Worm (Caenorhabditis elegans): ENCODE results near the gene ssp-36.

Gene ssp-36

ce11 chrIV:9778016-9778415 lies 11.9 kb upstream of the ssp-36 start, which contains the start of gene T13F2.6:
T13F2.6 (plus strand) TSS chrIV:9778321.
- 0 out of 2 replicates have a peak, but pooled peaks have one; percentile 54 for TF ChIP-seq ztf-25 (GFP tag; IDR thresholded peaks at IDR 0.05)
- TF ChIP-seq Y95B8A.8 (GFP tag; IDR thresholded peaks at IDR 0.05): peak; percentile 75
- TF ChIP-seq fkh-3 (tag; optimal IDR thresholded peaks at IDR 0.05): no peak
- no peak for TF ChIP-seq F37B4.10 (GFP tag; IDR thresholded peaks at IDR 0.05)
- TF ChIP-seq lsy-27 (tag; optimal IDR thresholded peaks at IDR 0.05; ENCODE audit: borderline replicate concordance, insufficient read depth): no peak
- TF ChIP-seq rcor-1 (GFP tag; IDR thresholded peaks at IDR 0.05): peak; percentile 88
- TF ChIP-seq nfyb-1 (GFP tag; IDR thresholded peaks at IDR 0.05): no peak
- TF ChIP-seq F55B11.4 (tag; optimal IDR thresholded peaks at IDR 0.05; ENCODE audit: borderline replicate concordance, insufficient read depth): no peak
- TF ChIP-seq ccch-3 (GFP tag; optimal IDR thresholded peaks at IDR 0.05): no peak
- TF ChIP-seq hlh-12 (tag; optimal IDR thresholded peaks at IDR 0.05): no peak
- TF ChIP-seq pbrm-1 (GFP tag; IDR thresholded peaks at IDR 0.05): peak; percentile 79
- TF ChIP-seq lsl-1 (GFP tag; optimal IDR thresholded peaks at IDR 0.05): peak; percentile 100
- TF ChIP-seq aptf-2 (GFP tag; conservative IDR thresholded peaks at IDR 0.05): no peak
- TF ChIP-seq hsf-1 (GFP tag; IDR thresholded peaks at IDR 0.05): peak; percentile 76
- peak; percentile 64; the same call in 1 of the 2 replicates for TF ChIP-seq hmg-1.2 (GFP tag; IDR thresholded peaks at IDR 0.05)
- TF ChIP-seq F22D6.2 (tag; optimal IDR thresholded peaks at IDR 0.05): no peak
- no peak for TF ChIP-seq ztf-28 (GFP tag; IDR thresholded peaks at IDR 0.05)
- TF ChIP-seq ekl-4 (GFP tag; IDR thresholded peaks at IDR 0.05): peak; percentile 86
- no peak for TF ChIP-seq cebp-1 (GFP tag; IDR thresholded peaks at IDR 0.05)
- no peak for TF ChIP-seq cebp-1 (tag; optimal IDR thresholded peaks at IDR 0.05)
- no peak for TF ChIP-seq repo-1 (tag; optimal IDR thresholded peaks at IDR 0.05)
- peak in 1 of 3 experiments; percentile 51 for TF ChIP-seq lin-35 (GFP tag; optimal IDR thresholded peaks at IDR 0.05)
- no peak for TF ChIP-seq atf-7 (tag; optimal IDR thresholded peaks at IDR 0.05)
- TF ChIP-seq D2030.7 (GFP tag; IDR thresholded peaks at IDR 0.05): peak; percentile 94
- peak; percentile 65 for TF ChIP-seq athp-1 (tag; optimal IDR thresholded peaks at IDR 0.05)
- TF ChIP-seq C17E4.6 (GFP tag; IDR thresholded peaks at IDR 0.05): peak; percentile 15; the same call in 1 of the 2 replicates
- TF ChIP-seq zim-3 (tag; optimal IDR thresholded peaks at IDR 0.05): no peak
- no peak for TF ChIP-seq Y67H2A.10 (GFP tag; conservative IDR thresholded peaks at IDR 0.05)
- no peak for TF ChIP-seq F57C9.4 (tag; optimal IDR thresholded peaks at IDR 0.05)
- no peak for TF ChIP-seq let-526 (GFP tag; IDR thresholded peaks at IDR 0.05)
- TF ChIP-seq madf-8 (GFP tag; conservative IDR thresholded peaks at IDR 0.05): no peak; the same call in 1 of the 2 replicates
- TF ChIP-seq egl-18 (GFP tag; IDR thresholded peaks at IDR 0.05): no peak
- no peak; the same call in 1 of the 2 replicates for TF ChIP-seq dox-1 (GFP tag; IDR thresholded peaks at IDR 0.05)
- TF ChIP-seq Y53F4B.3 (GFP tag; IDR thresholded peaks at IDR 0.05): peak; percentile 82
- TF ChIP-seq ets-4 (GFP tag; optimal IDR thresholded peaks at IDR 0.05): no peak
- TF ChIP-seq ztf-3 (GFP tag; optimal IDR thresholded peaks at IDR 0.05): no peak
- no peak for TF ChIP-seq mcd-1 (GFP tag; IDR thresholded peaks at IDR 0.05)
- peak; percentile 74 for TF ChIP-seq snpc-4 (GFP tag; optimal IDR thresholded peaks at IDR 0.05)
- TF ChIP-seq snpc-4 (tag; optimal IDR thresholded peaks at IDR 0.05): peak; percentile 9 to 83 (median 62)
- TF ChIP-seq cebp-2 (GFP tag; IDR thresholded peaks at IDR 0.05): no peak
- no peak for TF ChIP-seq B0261.1 (tag; optimal IDR thresholded peaks at IDR 0.05)
- TF ChIP-seq aptf-3 (GFP tag; IDR thresholded peaks at IDR 0.05): no peak
- peak; percentile 92 for TF ChIP-seq F49E8.2 (tag; optimal IDR thresholded peaks at IDR 0.05; ENCODE audit: insufficient read depth)
- no peak for TF ChIP-seq nhr-120 (GFP tag; IDR thresholded peaks at IDR 0.05)
- TF ChIP-seq F39B2.1 (GFP tag; IDR thresholded peaks at IDR 0.05): no peak
- peak; percentile 51 for TF ChIP-seq F23B12.7 (tag; optimal IDR thresholded peaks at IDR 0.05; ENCODE audit: insufficient read depth)
- no peak for TF ChIP-seq B0035.1 (tag; optimal IDR thresholded peaks at IDR 0.05)
- TF ChIP-seq somi-1 (GFP tag; optimal IDR thresholded peaks at IDR 0.05): no peak
- TF ChIP-seq F52B5.7 (tag; optimal IDR thresholded peaks at IDR 0.05): no peak

Data from whole organism, young adult.